Fruit fly (Drosophila melanogaster): ENCODE results near the gene CG1486.

CG1486 gene

DNA sequence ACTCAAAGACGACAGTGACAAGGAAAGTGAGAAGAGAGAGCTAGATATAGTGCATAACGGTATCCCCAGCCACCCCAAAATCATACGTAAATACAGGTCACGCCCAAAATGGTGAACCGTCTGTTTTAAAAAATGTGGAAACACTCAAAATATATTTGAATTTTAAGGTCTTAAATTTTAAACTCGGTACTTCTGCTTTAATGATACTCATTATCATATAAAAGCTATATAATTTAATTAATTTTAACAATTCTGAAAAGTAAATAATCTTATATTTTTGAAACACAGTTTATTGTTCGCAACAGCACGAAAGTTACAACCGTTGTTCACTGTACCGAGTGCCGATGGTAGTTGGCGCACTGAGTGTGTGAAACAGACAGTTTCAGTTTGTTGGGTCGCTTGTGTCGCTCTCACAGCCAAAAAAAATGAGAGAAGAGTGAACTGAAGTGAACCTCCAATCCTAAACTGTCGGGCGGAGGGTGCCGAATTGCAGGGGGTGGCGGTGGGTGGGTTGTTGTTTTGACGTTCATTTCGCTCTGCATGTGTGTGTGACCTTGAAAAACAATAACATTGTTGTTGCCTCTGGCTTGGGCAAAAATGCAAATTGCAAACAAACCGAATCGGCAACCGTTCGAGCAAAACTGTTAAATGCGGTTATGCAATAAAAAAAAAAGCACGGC is 42.6 kb downstream of the CG1486 start (continued):
- TF ChIP-seq dm (GFP tag; optimal IDR thresholded peaks at IDR 0.05) (no peak), lilli (GFP tag; optimal IDR thresholded peaks at IDR 0.05) (peak; percentile 83), CG12299 (tag; optimal IDR thresholded peaks at IDR 0.05) (peak; percentile 93), sc (optimal IDR thresholded peaks at IDR 0.05) (no peak), sc (GFP tag; optimal IDR thresholded peaks at IDR 0.05) (peak; percentile 84), Dek (tag; optimal IDR thresholded peaks at IDR 0.05) (peak; percentile 94), z (GFP tag; IDR thresholded peaks at IDR 0.05) (no peak), CG3995 (GFP tag; optimal IDR thresholded peaks at IDR 0.05) (peak; percentile 32), CG33557 (GFP tag; optimal IDR thresholded peaks at IDR 0.05) (peak; percentile 85), HmgZ (tag; optimal IDR thresholded peaks at IDR 0.05) (peak; percentile 88), Ada2b (GFP tag; IDR thresholded peaks at IDR 0.05) (peak; percentile 90), h (optimal IDR thresholded peaks at IDR 0.05) (no peak), grn (GFP tag; optimal IDR thresholded peaks at IDR 0.05) (peak; percentile 2), nau (GFP tag; optimal IDR thresholded peaks at IDR 0.05) (peak; percentile 90), cato (GFP tag; optimal IDR thresholded peaks at IDR 0.05; ENCODE audit: borderline replicate concordance) (peak; percentile 59), CG18476 (GFP tag; optimal IDR thresholded peaks at IDR 0.05) (peak; percentile 78), CG9932 (GFP tag; IDR thresholded peaks at IDR 0.05) (peak; percentile 88), danr (GFP tag; IDR thresholded peaks at IDR 0.05) (peak; percentile 76), fd64A (GFP tag; optimal IDR thresholded peaks at IDR 0.05) (peak; percentile 68), CG14050 (GFP tag; IDR thresholded peaks at IDR 0.05) (peak; percentile 82; the same call in 2 of the 3 replicates), Deaf1 (tag; optimal IDR thresholded peaks at IDR 0.05) (peak; percentile 78), Oli (tag; optimal IDR thresholded peaks at IDR 0.05) (peak; percentile 94), PHDP (tag; optimal IDR thresholded peaks at IDR 0.05) (peak; percentile 93), H2.0 (GFP tag; IDR thresholded peaks at IDR 0.05) (peak; percentile 77), CG8944 (GFP tag; optimal IDR thresholded peaks at IDR 0.05) (peak; percentile 43), CG8924 (tag; optimal IDR thresholded peaks at IDR 0.05) (peak; percentile 96), Ssrp (tag; optimal IDR thresholded peaks at IDR 0.05) (peak; percentile 92), Nf-YB (GFP tag; optimal IDR thresholded peaks at IDR 0.05) (peak; percentile 80), MBD-R2 (GFP tag; IDR thresholded peaks at IDR 0.05) (peak; percentile 67; the same call in 1 of the 2 replicates), CG3065 (GFP tag; optimal IDR thresholded peaks at IDR 0.05) (peak; percentile 69), sima (GFP tag; optimal IDR thresholded peaks at IDR 0.05) (no peak), CG15479 (GFP tag; optimal IDR thresholded peaks at IDR 0.05) (no peak), Dll (GFP tag; IDR thresholded peaks at IDR 0.05; ENCODE audit: partially characterized antibody) (no peak), esg (GFP tag; conservative IDR thresholded peaks at IDR 0.05) (peak; percentile 88), ken (GFP tag; IDR thresholded peaks at IDR 0.05) (peak; percentile 81), Hr51 (GFP tag; optimal IDR thresholded peaks at IDR 0.05) (peak; percentile 20 to 94), vvl (GFP tag; IDR thresholded peaks at IDR 0.05) (peak; percentile 88), run (tag; optimal IDR thresholded peaks at IDR 0.05) (peak; percentile 85), CG17359 (tag; optimal IDR thresholded peaks at IDR 0.05) (peak; percentile 94), CG7372 (GFP tag; IDR thresholded peaks at IDR 0.05) (peak; percentile 88), fd102C (GFP tag; optimal IDR thresholded peaks at IDR 0.05) (no peak), Bdp1 (GFP tag; optimal IDR thresholded peaks at IDR 0.05) (peak; percentile 9), cad (GFP tag; optimal IDR thresholded peaks at IDR 0.05) (no peak), grau (tag; optimal IDR thresholded peaks at IDR 0.05) (peak; percentile 99), Lim3 (GFP tag; IDR thresholded peaks at IDR 0.05) (0 out of 2 replicates have a peak, but pooled peaks have one; percentile 30), sim (GFP tag; IDR thresholded peaks at IDR 0.05) (peak; percentile 61; the same call in 1 of the 2 replicates), Atf3 (GFP tag; optimal IDR thresholded peaks at IDR 0.05) (peak; percentile 3), CG16863 (GFP tag; optimal IDR thresholded peaks at IDR 0.05) (peak; percentile 34), CG14965 (GFP tag; optimal IDR thresholded peaks at IDR 0.05; ENCODE audit: borderline replicate concordance) (no peak), ewg (GFP tag; optimal IDR thresholded peaks at IDR 0.05) (peak; percentile 84)
